Fruit fly (Drosophila melanogaster): ENCODE data around the gene CG42395.

CG42395 gene

dm6 chrX:9553545-9554320 lies 22.3 kb downstream of the CG42395 start (continued):
- TF ChIP-seq Gug (GFP tag; IDR thresholded peaks at IDR 0.05): peak; percentile 83
- TF ChIP-seq Eip75B (GFP tag; optimal IDR thresholded peaks at IDR 0.05): peak; percentile 88
- TF ChIP-seq svp (GFP tag): peak; percentile 96
- TF ChIP-seq CG9139 (GFP tag; optimal IDR thresholded peaks at IDR 0.05): peak; percentile 75
- TF ChIP-seq CG31627 (GFP tag; optimal IDR thresholded peaks at IDR 0.05): peak; percentile 87
- peak; percentile 84 for TF ChIP-seq dac (GFP tag; optimal IDR thresholded peaks at IDR 0.05)
- peak; percentile 88 for TF ChIP-seq CG3919 (GFP tag; optimal IDR thresholded peaks at IDR 0.05)
- TF ChIP-seq CG3032 (tag; optimal IDR thresholded peaks at IDR 0.05): peak; percentile 85
- TF ChIP-seq Lpt (GFP tag; optimal IDR thresholded peaks at IDR 0.05): peak; percentile 70
- TF ChIP-seq esn (GFP tag; optimal IDR thresholded peaks at IDR 0.05): peak; percentile 89
- TF ChIP-seq spab (GFP tag; optimal IDR thresholded peaks at IDR 0.05): peak; percentile 81
- TF ChIP-seq dsx (GFP tag; optimal IDR thresholded peaks at IDR 0.05; ENCODE audit: poor library complexity, severe bottlenecking): peak; percentile 82
- peak; percentile 94 for TF ChIP-seq Eip78C (GFP tag)
- peak; percentile 69 for TF ChIP-seq Ets21C (GFP tag; optimal IDR thresholded peaks at IDR 0.05)
- peak; percentile 91 for TF ChIP-seq CG8632 (GFP tag; optimal IDR thresholded peaks at IDR 0.05)
- peak; percentile 90 for TF ChIP-seq acj6 (GFP tag; optimal IDR thresholded peaks at IDR 0.05)
- peak; percentile 82 to 84 for TF ChIP-seq ss (GFP tag; optimal IDR thresholded peaks at IDR 0.05)
- peak; percentile 83 for TF ChIP-seq CG34406 (GFP tag; optimal IDR thresholded peaks at IDR 0.05)
- TF ChIP-seq fd85E (GFP tag; optimal IDR thresholded peaks at IDR 0.05): peak; percentile 68
- TF ChIP-seq net (GFP tag; optimal IDR thresholded peaks at IDR 0.05): peak; percentile 90
- peak; percentile 80 for TF ChIP-seq CG11762 (GFP tag; optimal IDR thresholded peaks at IDR 0.05; ENCODE audit: insufficient read depth)
- TF ChIP-seq pdm3 (GFP tag; optimal IDR thresholded peaks at IDR 0.05): peak; percentile 91
- peak; percentile 90 for TF ChIP-seq CG6792 (GFP tag; optimal IDR thresholded peaks at IDR 0.05)
- peak; percentile 82 for TF ChIP-seq CG6854 (GFP tag; optimal IDR thresholded peaks at IDR 0.05)
- peak; percentile 86 for TF ChIP-seq Eip93F (GFP tag; optimal IDR thresholded peaks at IDR 0.05)
- TF ChIP-seq CG8319 (GFP tag; optimal IDR thresholded peaks at IDR 0.05): peak; percentile 78
- peak; percentile 80 for TF ChIP-seq Hr4 (GFP tag; optimal IDR thresholded peaks at IDR 0.05)
- TF ChIP-seq CG8119 (GFP tag; IDR thresholded peaks at IDR 0.05): peak; percentile 88
- TF ChIP-seq CG11902 (GFP tag; optimal IDR thresholded peaks at IDR 0.05): peak; percentile 54
- TF ChIP-seq lz (GFP tag; optimal IDR thresholded peaks at IDR 0.05): peak; percentile 88
- peak; percentile 83 for TF ChIP-seq Hr39 (GFP tag; optimal IDR thresholded peaks at IDR 0.05)
- TF ChIP-seq eg (GFP tag; IDR thresholded peaks at IDR 0.05): peak; percentile 91
- TF ChIP-seq CG10631 (GFP tag; optimal IDR thresholded peaks at IDR 0.05): peak; percentile 86
- TF ChIP-seq CG6808 (GFP tag; optimal IDR thresholded peaks at IDR 0.05): peak; percentile 90
- TF ChIP-seq Sox14 (GFP tag; optimal IDR thresholded peaks at IDR 0.05): peak; percentile 89
- peak; percentile 77 for TF ChIP-seq fd59A (GFP tag; optimal IDR thresholded peaks at IDR 0.05)

DNA sequence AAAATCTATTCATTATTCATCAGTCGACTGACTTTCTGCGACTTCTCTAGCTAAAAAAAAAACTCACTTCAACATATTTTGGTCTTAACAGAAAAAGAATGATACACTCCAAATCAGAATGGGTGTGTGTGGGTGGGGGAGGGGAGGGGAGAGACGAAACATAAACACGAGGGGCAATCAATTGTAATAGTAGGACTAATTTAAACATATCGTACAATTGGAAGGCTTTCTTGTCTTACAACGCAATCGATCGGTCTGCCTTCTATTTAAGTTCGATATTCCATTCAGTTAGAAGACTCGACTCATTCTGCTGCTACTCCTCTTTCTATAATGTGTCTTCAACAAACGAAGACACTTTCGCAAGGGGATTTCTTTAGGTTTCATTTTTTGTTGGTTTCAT lies 24.9 kb downstream of the CG42395 start:
- TF ChIP-seq Blimp-1 (GFP tag; optimal IDR thresholded peaks at IDR 0.05) (no peak), pdm3 (GFP tag; optimal IDR thresholded peaks at IDR 0.05) (no peak), CG11762 (GFP tag; optimal IDR thresholded peaks at IDR 0.05; ENCODE audit: insufficient read depth) (no peak), CG10631 (GFP tag; optimal IDR thresholded peaks at IDR 0.05) (no peak), Hr4 (GFP tag; optimal IDR thresholded peaks at IDR 0.05) (no peak), Met (GFP tag; optimal IDR thresholded peaks at IDR 0.05) (no peak), acj6 (GFP tag; optimal IDR thresholded peaks at IDR 0.05) (no peak), CG7368 (GFP tag; optimal IDR thresholded peaks at IDR 0.05) (no peak), fkh (GFP tag; optimal IDR thresholded peaks at IDR 0.05) (no peak), CG34406 (GFP tag; optimal IDR thresholded peaks at IDR 0.05) (no peak), net (GFP tag; optimal IDR thresholded peaks at IDR 0.05) (no peak), Eip75B (GFP tag; optimal IDR thresholded peaks at IDR 0.05) (no peak)
